Fruit fly (Drosophila melanogaster): ENCODE data around the gene f-cup.
A peak's percentile ranks its signal among the peaks of the same experiment; 100 is the strongest.

f-cup gene

dm6 chr3R:13719053-13719452 is 18.4 kb upstream of the f-cup start:
- TF ChIP-seq brk (GFP tag; optimal IDR thresholded peaks at IDR 0.05), result no peak
- no peak for TF ChIP-seq Jra (GFP tag; optimal IDR thresholded peaks at IDR 0.05)
- TF ChIP-seq Sp1 (GFP tag; optimal IDR thresholded peaks at IDR 0.05), result no peak
- TF ChIP-seq dsf (GFP tag; optimal IDR thresholded peaks at IDR 0.05; ENCODE audit: borderline replicate concordance), result no peak
- TF ChIP-seq lola (GFP tag; optimal IDR thresholded peaks at IDR 0.05), result no peak
- TF ChIP-seq HLH106 (tag; optimal IDR thresholded peaks at IDR 0.05), result no peak
- no peak for TF ChIP-seq Hr83 (GFP tag; optimal IDR thresholded peaks at IDR 0.05; ENCODE audit: poor library complexity, severe bottlenecking)
- no peak for TF ChIP-seq Mio (GFP tag; optimal IDR thresholded peaks at IDR 0.05)
- no peak for TF ChIP-seq CG32264 (GFP tag; optimal IDR thresholded peaks at IDR 0.05)
- TF ChIP-seq br (GFP tag; optimal IDR thresholded peaks at IDR 0.05), result no peak
- TF ChIP-seq Abd-B (GFP tag; optimal IDR thresholded peaks at IDR 0.05), result no peak
- TF ChIP-seq ey (GFP tag; optimal IDR thresholded peaks at IDR 0.05), result no peak
- no peak for TF ChIP-seq h (GFP tag; optimal IDR thresholded peaks at IDR 0.05)
- TF ChIP-seq Dif (GFP tag; optimal IDR thresholded peaks at IDR 0.05; ENCODE audit: partially characterized antibody), result no peak
- TF ChIP-seq Myc (optimal IDR thresholded peaks at IDR 0.05), result no peak
- TF ChIP-seq dmrt93B (GFP tag; optimal IDR thresholded peaks at IDR 0.05), result no peak
- TF ChIP-seq jim (GFP tag; optimal IDR thresholded peaks at IDR 0.05), result no peak
- TF ChIP-seq pan (optimal IDR thresholded peaks at IDR 0.05), result no peak
- no peak for TF ChIP-seq dl (GFP tag; optimal IDR thresholded peaks at IDR 0.05; ENCODE audit: insufficient read depth in 1 of 2, partially characterized antibody in 2 of 2)

DNA sequence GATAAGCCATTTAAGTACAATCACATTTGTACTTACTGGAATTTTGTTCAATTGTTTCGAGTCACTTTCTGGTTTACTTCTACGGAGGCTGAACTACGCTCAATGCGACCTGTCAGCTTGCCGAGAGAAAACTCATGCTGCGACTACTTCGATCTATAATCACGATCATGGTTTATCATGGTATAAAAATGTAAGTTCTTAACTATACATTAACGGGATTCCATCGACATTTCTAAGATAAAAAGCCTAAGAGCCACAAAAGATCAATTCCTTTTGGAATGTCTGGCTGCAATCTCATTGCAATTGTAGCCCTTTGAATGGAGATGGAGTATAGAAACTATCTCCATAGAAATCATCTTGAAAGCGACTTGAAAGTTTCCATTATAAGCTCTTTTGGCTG is 17.4 kb upstream of the f-cup start, which contains the start of gene Ubc87F:
Gene Ubc87F (minus strand): TSS at position 101 of the 400 bp plus-strand sequence.
- TF ChIP-seq tai (GFP tag; optimal IDR thresholded peaks at IDR 0.05) (no peak), rgr (GFP tag; optimal IDR thresholded peaks at IDR 0.05) (no peak), Sp1 (GFP tag; optimal IDR thresholded peaks at IDR 0.05) (no peak), dmrt93B (GFP tag; optimal IDR thresholded peaks at IDR 0.05) (no peak), Dfd (GFP tag; optimal IDR thresholded peaks at IDR 0.05) (no peak), foxo (GFP tag; optimal IDR thresholded peaks at IDR 0.05) (no peak), CG9705 (GFP tag; optimal IDR thresholded peaks at IDR 0.05) (no peak), Hr78 (GFP tag; optimal IDR thresholded peaks at IDR 0.05) (no peak), Vsx2 (GFP tag; optimal IDR thresholded peaks at IDR 0.05; ENCODE audit: partially characterized antibody) (no peak), sage (GFP tag; optimal IDR thresholded peaks at IDR 0.05) (no peak), lola (GFP tag; optimal IDR thresholded peaks at IDR 0.05) (no peak), Abd-B (GFP tag; optimal IDR thresholded peaks at IDR 0.05) (no peak), CG32264 (GFP tag; optimal IDR thresholded peaks at IDR 0.05) (no peak), Hr83 (GFP tag; optimal IDR thresholded peaks at IDR 0.05; ENCODE audit: poor library complexity, severe bottlenecking) (no peak), Rel (GFP tag; optimal IDR thresholded peaks at IDR 0.05) (no peak), Rel (tag; optimal IDR thresholded peaks at IDR 0.05) (no peak), jim (GFP tag; optimal IDR thresholded peaks at IDR 0.05) (no peak), sv (GFP tag; optimal IDR thresholded peaks at IDR 0.05) (no peak), woc (GFP tag; optimal IDR thresholded peaks at IDR 0.05) (no peak), dsf (GFP tag; optimal IDR thresholded peaks at IDR 0.05; ENCODE audit: borderline replicate concordance) (no peak), br (GFP tag; optimal IDR thresholded peaks at IDR 0.05) (no peak)

DNA sequence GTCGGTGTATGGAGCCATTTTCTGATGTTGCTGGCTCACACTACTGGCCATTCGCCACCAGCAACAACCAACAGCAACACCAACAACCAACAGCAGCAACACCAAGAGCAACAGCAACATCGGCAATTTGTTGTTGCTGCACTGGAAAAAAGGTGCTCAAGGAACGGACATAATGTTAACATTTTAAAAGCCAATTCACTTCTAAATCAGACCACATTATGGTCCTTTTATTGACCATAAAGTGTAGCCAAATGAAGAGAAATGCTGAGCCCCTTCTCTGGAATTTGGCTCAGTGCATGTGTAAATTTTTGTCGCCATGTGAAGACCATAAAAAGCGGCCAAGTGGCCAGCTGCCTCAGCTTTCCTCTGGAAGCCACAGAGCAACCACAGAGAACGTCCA is 16.2 kb upstream of the f-cup start:
- TF ChIP-seq dl (GFP tag; optimal IDR thresholded peaks at IDR 0.05; ENCODE audit: insufficient read depth in 1 of 2, partially characterized antibody in 2 of 2) (no peak), Vsx2 (GFP tag; optimal IDR thresholded peaks at IDR 0.05; ENCODE audit: partially characterized antibody) (no peak), Hnf4 (GFP tag; optimal IDR thresholded peaks at IDR 0.05) (peak; percentile 42), HLH106 (tag; optimal IDR thresholded peaks at IDR 0.05) (peak; percentile 27), lola (GFP tag; optimal IDR thresholded peaks at IDR 0.05) (no peak), woc (GFP tag; optimal IDR thresholded peaks at IDR 0.05) (peak; percentile 56), ey (GFP tag; optimal IDR thresholded peaks at IDR 0.05) (peak; percentile 33), fru (GFP tag; optimal IDR thresholded peaks at IDR 0.05) (peak; percentile 76), dsf (GFP tag; optimal IDR thresholded peaks at IDR 0.05; ENCODE audit: borderline replicate concordance) (no peak), Myc (optimal IDR thresholded peaks at IDR 0.05) (no peak), h (GFP tag; optimal IDR thresholded peaks at IDR 0.05) (peak; percentile 36), sv (GFP tag; optimal IDR thresholded peaks at IDR 0.05) (no peak), Dfd (GFP tag; optimal IDR thresholded peaks at IDR 0.05) (no peak), Hr83 (GFP tag; optimal IDR thresholded peaks at IDR 0.05; ENCODE audit: poor library complexity, severe bottlenecking) (no peak), br (GFP tag; optimal IDR thresholded peaks at IDR 0.05) (peak; percentile 51), GATAd (GFP tag; optimal IDR thresholded peaks at IDR 0.05) (no peak), jim (GFP tag; optimal IDR thresholded peaks at IDR 0.05) (no peak), N (GFP tag; optimal IDR thresholded peaks at IDR 0.05) (no peak), tai (GFP tag; optimal IDR thresholded peaks at IDR 0.05) (no peak), Mio (GFP tag; optimal IDR thresholded peaks at IDR 0.05) (no peak), usp (GFP tag; optimal IDR thresholded peaks at IDR 0.05) (no peak), Dif (GFP tag; optimal IDR thresholded peaks at IDR 0.05; ENCODE audit: partially characterized antibody) (no peak), pan (optimal IDR thresholded peaks at IDR 0.05) (no peak), rgr (GFP tag; optimal IDR thresholded peaks at IDR 0.05) (peak; percentile 40), Hr78 (GFP tag; optimal IDR thresholded peaks at IDR 0.05) (no peak), Jra (GFP tag; optimal IDR thresholded peaks at IDR 0.05) (no peak), CG9705 (GFP tag; optimal IDR thresholded peaks at IDR 0.05) (no peak), psq (GFP tag; optimal IDR thresholded peaks at IDR 0.05) (no peak), Rel (GFP tag; optimal IDR thresholded peaks at IDR 0.05) (no peak), Rel (tag; optimal IDR thresholded peaks at IDR 0.05) (no peak), Sp1 (GFP tag; optimal IDR thresholded peaks at IDR 0.05) (no peak), Abd-B (GFP tag; optimal IDR thresholded peaks at IDR 0.05) (no peak), CG32264 (GFP tag; optimal IDR thresholded peaks at IDR 0.05) (peak; percentile 26), sage (GFP tag; optimal IDR thresholded peaks at IDR 0.05) (no peak), dmrt93B (GFP tag; optimal IDR thresholded peaks at IDR 0.05) (no peak), OdsH (GFP tag; optimal IDR thresholded peaks at IDR 0.05) (peak; percentile 12), CrebA (GFP tag; optimal IDR thresholded peaks at IDR 0.05; ENCODE audit: borderline replicate concordance) (no peak), brk (GFP tag; optimal IDR thresholded peaks at IDR 0.05) (no peak), foxo (GFP tag; optimal IDR thresholded peaks at IDR 0.05) (peak in 1 of 2 experiments; percentile 54)

All from whole organism, wandering third instar larva.